Worm (Caenorhabditis elegans): ENCODE results near the gene jmjd-1.2.

Gene jmjd-1.2

DNA sequence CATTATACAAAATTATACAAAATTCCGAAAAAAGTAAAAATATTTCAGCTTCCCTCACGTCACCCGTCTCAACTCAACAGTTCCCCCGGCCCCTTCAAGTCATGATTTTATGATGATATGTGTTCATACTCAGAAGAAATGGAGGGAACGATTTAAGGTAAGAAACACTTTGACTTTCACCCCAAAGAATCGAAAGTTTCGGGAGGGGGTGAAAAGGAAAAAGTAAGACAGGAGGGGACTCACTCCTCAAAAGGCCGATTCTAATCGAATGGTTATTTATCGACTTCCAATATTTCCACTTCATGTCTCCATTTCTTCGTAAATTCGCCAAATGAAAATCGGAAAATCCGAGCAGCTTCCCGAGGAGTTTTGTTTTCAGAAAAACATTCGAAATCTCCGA, 27.4 kb downstream of the jmjd-1.2 start, which contains the start of gene bus-4:
TSS of gene bus-4 (plus strand) at position 49 of the 400 bp plus-strand sequence.
- TF ChIP-seq attf-3 (GFP tag; conservative IDR thresholded peaks at IDR 0.05) = no peak
- no peak for TF ChIP-seq cebp-1 (GFP tag; IDR thresholded peaks at IDR 0.05)
- no peak for TF ChIP-seq cebp-1 (tag; optimal IDR thresholded peaks at IDR 0.05)
- TF ChIP-seq pbrm-1 (GFP tag; IDR thresholded peaks at IDR 0.05) = no peak
- no peak for TF ChIP-seq rec-8 (tag; optimal IDR thresholded peaks at IDR 0.05)
- no peak for TF ChIP-seq madf-6 (GFP tag; IDR thresholded peaks at IDR 0.05)
- TF ChIP-seq die-1 (tag; optimal IDR thresholded peaks at IDR 0.05) = no peak
- no peak for TF ChIP-seq F52B5.7 (tag; optimal IDR thresholded peaks at IDR 0.05)
- no peak for TF ChIP-seq T26A5.8 (tag; optimal IDR thresholded peaks at IDR 0.05)
- TF ChIP-seq lin-35 (GFP tag; optimal IDR thresholded peaks at IDR 0.05) = no peak
- TF ChIP-seq unc-130 (GFP tag; optimal IDR thresholded peaks at IDR 0.05) = no peak

DNA sequence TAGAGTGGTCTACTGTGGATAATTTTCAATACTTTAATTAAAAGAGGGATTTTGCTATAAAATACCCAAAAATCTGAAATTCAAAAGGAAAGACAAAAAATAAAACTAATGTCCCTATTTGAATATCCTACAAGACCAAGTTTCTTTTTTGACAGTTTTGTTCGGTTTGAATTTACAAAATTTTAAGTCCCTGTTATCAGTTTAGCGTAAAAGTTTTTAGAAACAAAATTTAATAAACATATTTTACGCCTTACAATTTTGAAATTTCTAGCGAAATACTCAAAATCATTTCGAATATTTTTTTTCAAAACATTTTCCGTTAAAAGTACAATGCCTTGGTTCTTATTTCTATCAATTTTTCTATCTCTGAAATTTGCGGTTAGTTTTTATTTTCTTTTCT, 31.7 kb downstream of the jmjd-1.2 start, which contains the start of gene spe-51:
TSS of gene spe-51 (plus strand) at position 301 of the 400 bp plus-strand sequence.
- TF ChIP-seq aptf-2 (GFP tag; conservative IDR thresholded peaks at IDR 0.05) (no peak), pha-4 (tag; optimal IDR thresholded peaks at IDR 0.05) (no peak), lag-1 (GFP tag; IDR thresholded peaks at IDR 0.05) (no peak), hmg-1.2 (GFP tag; IDR thresholded peaks at IDR 0.05) (no peak), ZK185.1 (tag; optimal IDR thresholded peaks at IDR 0.05; ENCODE audit: poor library complexity, severe bottlenecking) (no peak), ceh-40 (GFP tag; IDR thresholded peaks at IDR 0.05) (no peak), egrh-3 (GFP tag; IDR thresholded peaks at IDR 0.05) (no peak), attf-5 (GFP tag; optimal IDR thresholded peaks at IDR 0.05) (no peak), nfyb-1 (GFP tag; IDR thresholded peaks at IDR 0.05) (no peak)

DNA sequence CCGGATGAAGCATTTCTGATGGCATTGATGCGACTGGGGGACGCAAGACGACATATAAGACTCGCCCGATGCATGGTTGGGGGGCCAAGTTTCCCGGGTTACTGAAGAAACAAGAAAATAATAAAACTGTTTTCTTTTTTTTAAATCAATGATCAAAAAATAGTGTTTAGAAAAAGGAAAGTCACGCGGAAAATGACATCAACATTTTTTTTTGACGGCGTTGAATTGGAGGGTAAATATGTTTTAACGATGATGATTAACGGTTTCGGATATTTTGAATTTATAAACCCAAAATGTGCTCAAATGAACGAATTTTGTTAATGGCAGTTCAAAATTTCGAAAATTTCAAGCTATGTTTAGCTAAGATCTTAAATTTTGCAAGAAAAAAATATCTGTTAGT, 43.1 kb downstream of the jmjd-1.2 start, which contains the start of gene ogdh-1:
TSS of gene ogdh-1 (minus strand) at position 101 of the 400 bp plus-strand sequence.
- TF ChIP-seq ceh-100 (GFP tag; IDR thresholded peaks at IDR 0.05) (no peak), sptf-2 (GFP tag; optimal IDR thresholded peaks at IDR 0.05) (no peak), mxl-1 (tag; optimal IDR thresholded peaks at IDR 0.05) (no peak), hsf-1 (GFP tag; IDR thresholded peaks at IDR 0.05) (no peak), Y53F4B.3 (GFP tag; IDR thresholded peaks at IDR 0.05) (no peak), gei-17 (GFP tag; optimal IDR thresholded peaks at IDR 0.05) (no peak), unc-62 (GFP tag; optimal IDR thresholded peaks at IDR 0.05) (no peak), pbrm-1 (GFP tag; IDR thresholded peaks at IDR 0.05) (no peak), F57A8.1 (GFP tag; optimal IDR thresholded peaks at IDR 0.05) (no peak), Y79H2A.3 (GFP tag; conservative IDR thresholded peaks at IDR 0.05) (no peak), ccch-3 (GFP tag; optimal IDR thresholded peaks at IDR 0.05) (no peak), T26A5.8 (tag; optimal IDR thresholded peaks at IDR 0.05) (no peak), lin-26 (GFP tag; IDR thresholded peaks at IDR 0.05) (no peak), ztf-26 (tag; optimal IDR thresholded peaks at IDR 0.05) (no peak), akir-1 (GFP tag; optimal IDR thresholded peaks at IDR 0.05) (no peak), nhr-120 (GFP tag; IDR thresholded peaks at IDR 0.05) (no peak)

DNA sequence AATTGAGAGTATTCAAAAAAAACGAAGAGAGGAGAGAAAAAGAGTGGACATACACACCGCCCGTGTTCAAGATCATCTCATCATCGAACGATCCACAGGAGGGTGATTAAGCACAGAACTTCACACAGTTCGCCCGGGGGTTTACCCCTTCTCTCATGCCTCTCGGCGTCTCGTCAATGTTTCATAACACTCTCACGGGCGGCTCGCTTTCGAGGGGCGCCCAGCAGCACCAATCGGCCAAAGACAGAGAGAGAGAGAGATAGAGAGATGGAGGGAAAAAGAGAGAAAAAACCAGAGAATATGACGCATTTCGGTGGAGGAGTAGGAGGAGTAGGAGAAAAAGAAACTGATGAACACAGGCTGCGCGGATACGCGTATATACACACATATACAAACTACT, 44.4 kb downstream of the jmjd-1.2 start:
- TF ChIP-seq attf-5 (GFP tag; optimal IDR thresholded peaks at IDR 0.05) (peak; percentile 93), ceh-58 (GFP tag; IDR thresholded peaks at IDR 0.05) (no peak), rpc-1 (optimal IDR thresholded peaks at IDR 0.05) (no peak), rpc-1 (tag; optimal IDR thresholded peaks at IDR 0.05) (no peak), B0336.3 (GFP tag; IDR thresholded peaks at IDR 0.05) (peak; percentile 43; the same call in 1 of the 2 replicates), unc-130 (GFP tag; optimal IDR thresholded peaks at IDR 0.05) (no peak), dox-1 (GFP tag; IDR thresholded peaks at IDR 0.05) (peak; percentile 83; the same call in 1 of the 2 replicates), D2030.7 (GFP tag; IDR thresholded peaks at IDR 0.05) (no peak), tbp1 (GFP tag; optimal IDR thresholded peaks at IDR 0.05) (peak; percentile 27), B0035.1 (tag; optimal IDR thresholded peaks at IDR 0.05) (no peak), rcor-1 (GFP tag; IDR thresholded peaks at IDR 0.05) (peak; percentile 58; the same call in 1 of the 2 replicates), lin-26 (GFP tag; IDR thresholded peaks at IDR 0.05) (peak; percentile 63; the same call in 1 of the 2 replicates), Y95B8A.8 (GFP tag; IDR thresholded peaks at IDR 0.05) (0 out of 2 replicates have a peak, but pooled peaks have one; percentile 37), sptf-2 (GFP tag; optimal IDR thresholded peaks at IDR 0.05) (peak; percentile 25), hsf-1 (GFP tag; IDR thresholded peaks at IDR 0.05) (0 out of 2 replicates have a peak, but pooled peaks have one; percentile 15), ztf-3 (GFP tag; optimal IDR thresholded peaks at IDR 0.05) (no peak), dpff-1 (tag; optimal IDR thresholded peaks at IDR 0.05) (no peak)

Data from whole organism, young adult.